Fruit fly (Drosophila melanogaster): Measurements from ENCODE around the gene Sec61gamma.
A peak's percentile ranks its signal among the peaks of the same experiment; 100 is the strongest.

Sec61gamma gene

DNA sequence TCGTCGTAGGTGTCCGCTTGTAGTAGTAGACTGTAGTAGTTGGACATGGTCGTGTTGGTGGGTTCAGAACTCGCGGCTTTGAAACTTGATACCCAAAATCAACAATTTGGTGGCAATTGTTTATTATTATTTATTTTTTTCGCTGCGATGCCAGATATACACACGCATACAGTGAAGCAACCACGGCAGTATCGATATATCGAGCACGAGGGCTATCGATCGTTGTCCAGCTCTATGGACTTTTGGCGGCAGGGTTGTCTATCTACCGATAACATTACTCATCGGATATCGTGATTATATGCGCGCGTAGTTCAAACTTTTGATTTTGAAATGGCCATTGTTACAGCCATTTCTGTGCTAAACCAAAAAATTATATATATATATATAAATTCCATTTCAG, 41.5 kb upstream of the Sec61gamma start, which contains the start of gene CG14220 (continued):
- TF ChIP-seq CG15479 (GFP tag; optimal IDR thresholded peaks at IDR 0.05) = no peak
- TF ChIP-seq CG14050 (GFP tag; IDR thresholded peaks at IDR 0.05) = no peak
- no peak for TF ChIP-seq h (optimal IDR thresholded peaks at IDR 0.05)
- TF ChIP-seq Ssrp (tag; optimal IDR thresholded peaks at IDR 0.05) = no peak
- no peak for TF ChIP-seq Chrac-16 (GFP tag; optimal IDR thresholded peaks at IDR 0.05)
- TF ChIP-seq fd3F (GFP tag; optimal IDR thresholded peaks at IDR 0.05) = no peak
- no peak for TF ChIP-seq CG4424 (GFP tag; optimal IDR thresholded peaks at IDR 0.05)
- no peak for TF ChIP-seq CG1832 (GFP tag; optimal IDR thresholded peaks at IDR 0.05)
- no peak for TF ChIP-seq Ravus (GFP tag; IDR thresholded peaks at IDR 0.05)
- TF ChIP-seq CG1792 (GFP tag; optimal IDR thresholded peaks at IDR 0.05) = no peak
- no peak for TF ChIP-seq ap (GFP tag; IDR thresholded peaks at IDR 0.05)
- TF ChIP-seq CG4707 (GFP tag; optimal IDR thresholded peaks at IDR 0.05) = no peak
- peak; percentile 89 for TF ChIP-seq Scr (GFP tag; IDR thresholded peaks at IDR 0.05; ENCODE audit: partially characterized antibody)
- no peak for TF ChIP-seq fru (optimal IDR thresholded peaks at IDR 0.05)
- TF ChIP-seq slp2 (GFP tag; optimal IDR thresholded peaks at IDR 0.05) = no peak
- peak; percentile 94 for TF ChIP-seq nerfin-2 (GFP tag; IDR thresholded peaks at IDR 0.05; ENCODE audit: partially characterized antibody)
- no peak for TF ChIP-seq CG5953 (GFP tag; IDR thresholded peaks at IDR 0.05)
- no peak for TF ChIP-seq aop (GFP tag; IDR thresholded peaks at IDR 0.05)
- TF ChIP-seq CG16863 (GFP tag; optimal IDR thresholded peaks at IDR 0.05) = no peak
- TF ChIP-seq MBD-R2 (GFP tag; IDR thresholded peaks at IDR 0.05) = peak; percentile 72
- no peak for TF ChIP-seq Dfd (GFP tag; optimal IDR thresholded peaks at IDR 0.05)
- no peak for TF ChIP-seq Atf3 (GFP tag; optimal IDR thresholded peaks at IDR 0.05)
- peak; percentile 81 for TF ChIP-seq CG15514 (GFP tag; optimal IDR thresholded peaks at IDR 0.05)
- TF ChIP-seq CG30020 (tag; optimal IDR thresholded peaks at IDR 0.05) = peak; percentile 16
- peak; percentile 26 for TF ChIP-seq CG7987 (GFP tag; optimal IDR thresholded peaks at IDR 0.05)
- TF ChIP-seq bsh (GFP tag; optimal IDR thresholded peaks at IDR 0.05) = no peak
- TF ChIP-seq CG15011 (GFP tag; optimal IDR thresholded peaks at IDR 0.05) = no peak
- no peak for TF ChIP-seq CG17912 (GFP tag; optimal IDR thresholded peaks at IDR 0.05)
- no peak for TF ChIP-seq CG6654 (GFP tag; optimal IDR thresholded peaks at IDR 0.05)
- TF ChIP-seq Poxn (GFP tag; IDR thresholded peaks at IDR 0.05) = no peak
- no peak for TF ChIP-seq Bteb2 (GFP tag; optimal IDR thresholded peaks at IDR 0.05)
- TF ChIP-seq psq (GFP tag; optimal IDR thresholded peaks at IDR 0.05) = no peak
- TF ChIP-seq Oaz (GFP tag; IDR thresholded peaks at IDR 0.05) = no peak
- no peak for TF ChIP-seq CG9817 (tag; optimal IDR thresholded peaks at IDR 0.05)
- TF ChIP-seq eve (GFP tag; optimal IDR thresholded peaks at IDR 0.05) = no peak
- peak; percentile 90 for TF ChIP-seq CG42726 (GFP tag; IDR thresholded peaks at IDR 0.05; ENCODE audit: partially characterized antibody)
- no peak for TF ChIP-seq lab (GFP tag; optimal IDR thresholded peaks at IDR 0.05)
- TF ChIP-seq lilli (GFP tag; optimal IDR thresholded peaks at IDR 0.05) = peak; percentile 17
- no peak for TF ChIP-seq CG11085 (GFP tag; IDR thresholded peaks at IDR 0.05)
- no peak for TF ChIP-seq CG12744 (GFP tag; optimal IDR thresholded peaks at IDR 0.05)
- TF ChIP-seq esg (GFP tag; conservative IDR thresholded peaks at IDR 0.05) = no peak
- no peak for TF ChIP-seq CG18599 (GFP tag; optimal IDR thresholded peaks at IDR 0.05)
- TF ChIP-seq CG13287 (GFP tag; IDR thresholded peaks at IDR 0.05; ENCODE audit: partially characterized antibody) = peak; percentile 93
- TF ChIP-seq NK7.1 (GFP tag; optimal IDR thresholded peaks at IDR 0.05) = no peak
- no peak for TF ChIP-seq D (optimal IDR thresholded peaks at IDR 0.05)
- TF ChIP-seq D (GFP tag; optimal IDR thresholded peaks at IDR 0.05) = no peak
- peak; percentile 87 for TF ChIP-seq Med (GFP tag)
- TF ChIP-seq CG11093 (GFP tag; IDR thresholded peaks at IDR 0.05) = no peak
- no peak for TF ChIP-seq lola (GFP tag; optimal IDR thresholded peaks at IDR 0.05)
- peak in 1 of 2 experiments; percentile 10 for TF ChIP-seq dpn (GFP tag; optimal IDR thresholded peaks at IDR 0.05)
- TF ChIP-seq Hey (tag; optimal IDR thresholded peaks at IDR 0.05) = no peak
- TF ChIP-seq Gsc (GFP tag; IDR thresholded peaks at IDR 0.05) = no peak

All from whole organism, embryonic.